Worm (Caenorhabditis elegans): ENCODE measurements around the gene srx-87.

ce11 chrV:11521448-11521847 lies 43.2 kb upstream of the srx-87 start, which contains the start of gene pafo-1:
- TF ChIP-seq ceh-22 (tag; optimal IDR thresholded peaks at IDR 0.05) = no peak
- TF ChIP-seq hlh-8 (tag; optimal IDR thresholded peaks at IDR 0.05) = no peak
- no peak for TF ChIP-seq lim-6 (tag; optimal IDR thresholded peaks at IDR 0.05)
- TF ChIP-seq hlh-30 (tag; optimal IDR thresholded peaks at IDR 0.05; ENCODE audit: insufficient read depth) = peak; percentile 29
- no peak for TF ChIP-seq pha-2 (tag; optimal IDR thresholded peaks at IDR 0.05)
- no peak for TF ChIP-seq pax-1 (tag; optimal IDR thresholded peaks at IDR 0.05)
- TF ChIP-seq elt-2 (tag; optimal IDR thresholded peaks at IDR 0.05) = peak; percentile 74
- no peak for TF ChIP-seq pag-3 (tag; optimal IDR thresholded peaks at IDR 0.05; ENCODE audit: borderline replicate concordance)
- TF ChIP-seq ama-1 (optimal IDR thresholded peaks at IDR 0.05) = no peak
- TF ChIP-seq unc-55 (GFP tag; optimal IDR thresholded peaks at IDR 0.05) = peak; percentile 53
- no peak for TF ChIP-seq elt-4 (tag; optimal IDR thresholded peaks at IDR 0.05)
- no peak for TF ChIP-seq ceh-34 (tag; optimal IDR thresholded peaks at IDR 0.05)
